Fruit fly (Drosophila melanogaster): ENCODE measurements around the gene Grl40a.

DNA sequence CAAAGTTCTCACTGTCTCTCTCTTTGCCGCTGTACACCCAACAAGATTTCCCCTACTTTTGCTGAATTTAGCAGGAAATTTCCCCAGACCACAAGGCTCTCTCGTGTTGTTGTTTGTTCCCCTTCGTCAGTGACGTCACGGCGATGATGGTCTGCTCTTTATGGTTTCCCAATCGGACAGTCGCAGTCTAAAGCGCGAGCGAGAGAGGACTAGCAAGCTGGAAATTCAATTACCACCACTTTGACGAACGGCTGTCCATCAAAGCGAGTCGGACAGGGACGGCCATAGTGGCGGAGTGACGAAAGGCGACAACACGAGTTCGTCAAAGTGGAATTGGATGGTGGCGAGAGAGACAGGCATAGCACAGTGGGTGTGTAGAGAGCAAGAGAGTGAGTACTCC is 13.3 kb upstream of the Grl40a start:
- no peak for TF ChIP-seq N (GFP tag; optimal IDR thresholded peaks at IDR 0.05)
- TF ChIP-seq brk (GFP tag; optimal IDR thresholded peaks at IDR 0.05) = no peak
- no peak for TF ChIP-seq CG9705 (GFP tag; optimal IDR thresholded peaks at IDR 0.05)
- TF ChIP-seq Sp1 (GFP tag; optimal IDR thresholded peaks at IDR 0.05) = no peak
- no peak for TF ChIP-seq CrebA (GFP tag; optimal IDR thresholded peaks at IDR 0.05; ENCODE audit: borderline replicate concordance)
- TF ChIP-seq Dfd (GFP tag; optimal IDR thresholded peaks at IDR 0.05) = no peak
- TF ChIP-seq HLH106 (tag; optimal IDR thresholded peaks at IDR 0.05) = no peak
- no peak for TF ChIP-seq Hnf4 (GFP tag; optimal IDR thresholded peaks at IDR 0.05)
- TF ChIP-seq h (GFP tag; optimal IDR thresholded peaks at IDR 0.05) = no peak
- peak; percentile 44 for TF ChIP-seq psq (GFP tag; optimal IDR thresholded peaks at IDR 0.05)
- TF ChIP-seq foxo (GFP tag; optimal IDR thresholded peaks at IDR 0.05) = no peak
- no peak for TF ChIP-seq fru (GFP tag; optimal IDR thresholded peaks at IDR 0.05)
- no peak for TF ChIP-seq GATAd (GFP tag; optimal IDR thresholded peaks at IDR 0.05)
